Worm (Caenorhabditis elegans): ENCODE results near the gene W03C9.2.

ce11 chrII:11978920-11979319 lies 16.8 kb downstream of the W03C9.2 start:
- TF ChIP-seq tbx-37 (GFP tag; conservative IDR thresholded peaks at IDR 0.05), result no peak
- no peak for TF ChIP-seq ets-7 (tag; optimal IDR thresholded peaks at IDR 0.05)
- no peak for TF ChIP-seq B0310.2 (tag; optimal IDR thresholded peaks at IDR 0.05)
- TF ChIP-seq flt-1 (GFP tag; IDR thresholded peaks at IDR 0.05), result no peak
- TF ChIP-seq ama-1 (optimal IDR thresholded peaks at IDR 0.05), result no peak
- TF ChIP-seq ceh-13 (GFP tag; optimal IDR thresholded peaks at IDR 0.05), result no peak
- TF ChIP-seq F13C5.2 (tag; optimal IDR thresholded peaks at IDR 0.05), result no peak
- TF ChIP-seq hmg-4 (GFP tag; optimal IDR thresholded peaks at IDR 0.05), result no peak
- TF ChIP-seq aly-1 (tag; optimal IDR thresholded peaks at IDR 0.05), result no peak
- TF ChIP-seq sea-1 (GFP tag; conservative IDR thresholded peaks at IDR 0.05), result no peak
- no peak for TF ChIP-seq pes-1 (GFP tag; IDR thresholded peaks at IDR 0.05)
- TF ChIP-seq tra-4 (tag; optimal IDR thresholded peaks at IDR 0.05), result no peak

Measured in whole organism, early embryonic.